Fruit fly (Drosophila melanogaster) whole organism, embryonic: ENCODE data around the gene CG32246.

Experiments
- Aef1 ChIP-seq: fragments of 200-800 bp; sonication (Bioruptor generic); IDR thresholded peaks from 3 replicates; pipeline ENCODE4 v1.3.6; 2022; ENCODE audit warnings: missing biosample characterization, missing genetic modification characterization
- CG10274 ChIP-seq: fragments of 200-800 bp; sonication (Bioruptor generic); optimal IDR thresholded peaks from 3 replicates; lab custom pipeline; 2017; ENCODE audit warnings: missing biosample characterization, mild to moderate bottlenecking, missing genetic modification characterization
- CG11560 ChIP-seq: fragments of 200-800 bp; sonication (Bioruptor generic); IDR thresholded peaks from 3 replicates; pipeline ENCODE4 v1.3.6; 2022; ENCODE audit warnings: missing biosample characterization, missing genetic modification characterization
- CG11696 ChIP-seq: fragments of 200-800 bp; sonication (Bioruptor generic); IDR thresholded peaks from 2 replicates; pipeline ENCODE4 v1.3.6; 2022; ENCODE audit warnings: missing biosample characterization, missing genetic modification characterization
- CG12104 ChIP-seq: fragments of 200-800 bp; sonication (Bioruptor generic); optimal IDR thresholded peaks from 3 replicates; lab custom pipeline; 2016; ENCODE audit warnings: missing biosample characterization, missing genetic modification characterization
- CG12219 ChIP-seq: fragments of 200-800 bp; sonication (Bioruptor generic); optimal IDR thresholded peaks from 3 replicates; lab custom pipeline; 2018; ENCODE audit warnings: missing biosample characterization, mild to moderate bottlenecking, missing genetic modification characterization
- CG15479 ChIP-seq: fragments of 200-800 bp; sonication (Bioruptor generic); optimal IDR thresholded peaks from 3 replicates; lab custom pipeline; 2019; ENCODE audit warnings: missing biosample characterization, mild to moderate bottlenecking, missing genetic modification characterization, moderate library complexity
- CG18619 ChIP-seq: fragments of 200-800 bp; sonication (Bioruptor generic); optimal IDR thresholded peaks from 3 replicates; lab custom pipeline; 2017; ENCODE audit warnings: missing biosample characterization, mild to moderate bottlenecking, missing genetic modification characterization
- CG30020 ChIP-seq: fragments of 200-800 bp; optimal IDR thresholded peaks from 2 replicates; lab custom pipeline; 2019; ENCODE audit warnings: missing biosample characterization, mild to moderate bottlenecking, missing genetic modification characterization, moderate library complexity
- CG30403 ChIP-seq: fragments of 200-800 bp; sonication (Bioruptor generic); optimal IDR thresholded peaks from 3 replicates; lab custom pipeline; 2016; ENCODE audit warnings: missing biosample characterization, missing genetic modification characterization
- CG3281 ChIP-seq: fragments of 200-800 bp; sonication (Bioruptor generic); optimal IDR thresholded peaks from 3 replicates; lab custom pipeline; 2017; ENCODE audit warnings: missing biosample characterization, mild to moderate bottlenecking, missing genetic modification characterization
- CG33557 ChIP-seq: fragments of 200-800 bp; sonication (Bioruptor generic); optimal IDR thresholded peaks from 2 replicates; lab custom pipeline; 2019; ENCODE audit warnings: missing biosample characterization, mild to moderate bottlenecking, missing genetic modification characterization, moderate library complexity
- CG43689 ChIP-seq: fragments of 200-800 bp; sonication (Bioruptor generic); IDR thresholded peaks from 2 replicates; pipeline ENCODE4 v1.3.6; 2022; ENCODE audit warnings: missing biosample characterization, missing genetic modification characterization
- CG8089 ChIP-seq: fragments of 200-800 bp; sonication (Bioruptor generic); optimal IDR thresholded peaks from 3 replicates; lab custom pipeline; 2016; ENCODE audit warnings: missing biosample characterization, missing genetic modification characterization
- CG9797 ChIP-seq: fragments of 200-800 bp; sonication (Bioruptor generic); optimal IDR thresholded peaks from 3 replicates; lab custom pipeline; 2018; ENCODE audit warnings: missing biosample characterization, mild to moderate bottlenecking, missing genetic modification characterization
- Eip74EF ChIP-seq, 2 experiments: fragments of 200-800 bp in 1 of 2; fragments of >200 bp in 1 of 2; sonication (Bioruptor generic) in 1 of 2; optimal IDR thresholded peaks; 2 replicates each; lab custom pipeline; 2017 to 2019; ENCODE audit warnings: missing biosample characterization in 2 of 2, missing genetic modification characterization in 2 of 2, mild to moderate bottlenecking in 1 of 2, moderate library complexity in 1 of 2
- Ets65A ChIP-seq: fragments of 200-800 bp; sonication (Bioruptor generic); peaks from one replicate; lab custom pipeline; 2016; ENCODE audit warnings: missing biosample characterization, missing genetic modification characterization
- H15 ChIP-seq: fragments of 200-800 bp; sonication (Bioruptor generic); IDR thresholded peaks from 3 replicates; pipeline ENCODE4 v1.3.6; 2022; ENCODE audit warnings: missing biosample characterization, missing genetic modification characterization
- HHEX ChIP-seq: fragments of 200-800 bp; sonication (Bioruptor generic); optimal IDR thresholded peaks from 3 replicates; lab custom pipeline; 2017; ENCODE audit warnings: missing biosample characterization, mild to moderate bottlenecking, missing genetic modification characterization, missing genetic modification reagents
- HLHmδ ChIP-seq: fragments of 200-800 bp; sonication (Bioruptor generic); optimal IDR thresholded peaks from 2 replicates; lab custom pipeline; 2018; ENCODE audit warnings: missing biosample characterization, mild to moderate bottlenecking, missing genetic modification characterization, moderate library complexity
- Hr51 ChIP-seq, 2 experiments: fragments of 200-800 bp; sonication (Bioruptor generic); optimal IDR thresholded peaks; 2 replicates in 1 of 2; 3 replicates in 1 of 2; lab custom pipeline; 2016 to 2018; ENCODE audit warnings: missing biosample characterization in 2 of 2, missing genetic modification characterization in 2 of 2, mild to moderate bottlenecking in 1 of 2, moderate library complexity in 1 of 2
- Kr ChIP-seq: fragments of 200-800 bp; sonication (Bioruptor generic); optimal IDR thresholded peaks from 2 replicates; lab custom pipeline; 2017; ENCODE audit warnings: missing biosample characterization, mild to moderate bottlenecking, missing genetic modification characterization
- Lpt ChIP-seq: fragments of >200 bp; optimal IDR thresholded peaks from 2 replicates; lab custom pipeline; 2018; ENCODE audit warnings: missing biosample characterization, missing genetic modification characterization
- Max ChIP-seq: fragments of 200-800 bp; sonication (Bioruptor generic); optimal IDR thresholded peaks from 2 replicates; lab custom pipeline; 2016; ENCODE audit warnings: missing biosample characterization, mild to moderate bottlenecking, missing genetic modification characterization
- Meics ChIP-seq: fragments of 200-800 bp; sonication (Bioruptor generic); optimal IDR thresholded peaks from 2 replicates; lab custom pipeline; 2017; ENCODE audit warnings: missing biosample characterization, mild to moderate bottlenecking, missing genetic modification characterization
- Oaz ChIP-seq: fragments of 200-800 bp; sonication (Bioruptor generic); IDR thresholded peaks from 2 replicates; pipeline ENCODE4 v1.3.6; 2022; ENCODE audit warnings: missing biosample characterization, missing genetic modification characterization
- Rfx ChIP-seq: fragments of 200-800 bp; sonication (Bioruptor generic); IDR thresholded peaks from 2 replicates; pipeline ENCODE4 v1.3.6; 2022; ENCODE audit warnings: missing biosample characterization, missing genetic modification characterization
- Scr ChIP-seq: fragments of 200-800 bp; sonication (Bioruptor generic); IDR thresholded peaks from 2 replicates; pipeline ENCODE4 v1.3.6; 2022; ENCODE audit warnings: missing biosample characterization, missing genetic modification characterization; ENCODE audit not compliant: partially characterized antibody
- Stat92E ChIP-seq, 3 experiments: fragments of >200 bp in 2 of 3; fragments of 200-800 bp in 1 of 3; sonication (Bioruptor generic) in 1 of 3; optimal IDR thresholded peaks; 2 replicates each; lab custom pipeline; 2017 to 2019; ENCODE audit warnings: missing biosample characterization in 3 of 3, missing genetic modification characterization in 3 of 3, mild to moderate bottlenecking in 1 of 3, moderate library complexity in 1 of 3
- Tbp ChIP-seq: fragments of >200 bp; optimal IDR thresholded peaks from 2 replicates; lab custom pipeline; 2018; ENCODE audit warnings: missing biosample characterization, missing genetic modification characterization
- Usf ChIP-seq: fragments of 200-800 bp; sonication (Bioruptor generic); optimal IDR thresholded peaks from 2 replicates; lab custom pipeline; 2017; ENCODE audit warnings: missing genotype, missing biosample characterization, missing genetic modification characterization
- YL-1 ChIP-seq: fragments of 200-800 bp; sonication (Bioruptor generic); optimal IDR thresholded peaks from 3 replicates; lab custom pipeline; 2017; ENCODE audit warnings: missing biosample characterization, mild to moderate bottlenecking, missing genetic modification characterization
- croc ChIP-seq: fragments of 200-800 bp; sonication (Bioruptor generic); conservative IDR thresholded peaks from 3 replicates; pipeline ENCODE4 v1.3.6; 2022; ENCODE audit warnings: missing biosample characterization, missing genetic modification characterization
- dysf ChIP-seq: fragments of 200-800 bp; sonication (Bioruptor generic); IDR thresholded peaks from 3 replicates; pipeline ENCODE4 v1.3.6; 2022; ENCODE audit warnings: missing biosample characterization, missing genetic modification characterization
- eve ChIP-seq, 2 experiments: fragments of >200 bp; optimal IDR thresholded peaks; 2 replicates each; lab custom pipeline; 2017; ENCODE audit warnings: missing biosample characterization in 2 of 2, missing genetic modification characterization in 2 of 2
- hth ChIP-seq: fragments of >200 bp; optimal IDR thresholded peaks from 2 replicates; lab custom pipeline; 2017; ENCODE audit warnings: inconsistent platforms
- ind ChIP-seq: fragments of 200-800 bp; sonication (Bioruptor generic); optimal IDR thresholded peaks from 3 replicates; lab custom pipeline; 2016; ENCODE audit warnings: missing biosample characterization, missing genetic modification characterization
- luna ChIP-seq: fragments of 200-800 bp; sonication (Bioruptor generic); optimal IDR thresholded peaks from 2 replicates; lab custom pipeline; 2016; ENCODE audit warnings: missing biosample characterization, missing genetic modification characterization
- nerfin-2 ChIP-seq: fragments of 200-800 bp; sonication (Bioruptor generic); IDR thresholded peaks from 2 replicates; pipeline ENCODE4 v1.3.6; 2022; ENCODE audit warnings: missing biosample characterization, missing genetic modification characterization; ENCODE audit not compliant: partially characterized antibody
- org-1 ChIP-seq: fragments of 200-800 bp; sonication (Bioruptor generic); optimal IDR thresholded peaks from 2 replicates; lab custom pipeline; 2017; ENCODE audit warnings: missing biosample characterization, missing genetic modification characterization
- prd ChIP-seq, 3 experiments: fragments of >200 bp in 2 of 3; fragments of 200-800 bp in 1 of 3; sonication (Bioruptor generic) in 1 of 3; optimal IDR thresholded peaks in 2 of 3; IDR thresholded peaks in 1 of 3; 2 replicates in 2 of 3; 3 replicates in 1 of 3; pipeline versions ENCODE4 v1.3.6 to Lab custom; 2017 to 2022; ENCODE audit warnings: missing biosample characterization in 1 of 3, missing genetic modification characterization in 1 of 3
- ro ChIP-seq: fragments of 200-800 bp; sonication (Bioruptor generic); IDR thresholded peaks from 2 replicates; pipeline ENCODE4 v1.3.6; 2022; ENCODE audit warnings: missing biosample characterization, missing genetic modification characterization
- row ChIP-seq: fragments of 200-800 bp; sonication (Bioruptor generic); IDR thresholded peaks from 3 replicates; pipeline ENCODE4 v1.3.6; 2022; ENCODE audit warnings: missing biosample characterization, missing genetic modification characterization
- scrt ChIP-seq: fragments of 200-800 bp; sonication (Bioruptor generic); optimal IDR thresholded peaks from 2 replicates; lab custom pipeline; 2018; ENCODE audit warnings: missing biosample characterization, mild to moderate bottlenecking, missing genetic modification characterization, moderate library complexity
- shn ChIP-seq: fragments of 200-800 bp; sonication (Bioruptor generic); optimal IDR thresholded peaks from 3 replicates; lab custom pipeline; 2016; ENCODE audit warnings: missing biosample characterization, missing genetic modification characterization
- slou ChIP-seq: fragments of 200-800 bp; sonication (Bioruptor generic); optimal IDR thresholded peaks from 3 replicates; lab custom pipeline; 2016; ENCODE audit warnings: missing biosample characterization, missing genetic modification characterization
- tna ChIP-seq: fragments of 200-800 bp; sonication (Bioruptor generic); IDR thresholded peaks from 2 replicates; pipeline ENCODE4 v1.3.6; 2022; ENCODE audit warnings: missing biosample characterization, missing genetic modification characterization; ENCODE audit not compliant: partially characterized antibody
- trem ChIP-seq: fragments of 200-800 bp; optimal IDR thresholded peaks from 3 replicates; lab custom pipeline; 2019; ENCODE audit warnings: missing biosample characterization, mild to moderate bottlenecking, missing genetic modification characterization, moderate library complexity
- ttk ChIP-seq: fragments of 200-800 bp; sonication (Bioruptor generic); IDR thresholded peaks from 2 replicates; pipeline ENCODE4 v2.1.2; 2022; ENCODE audit warnings: missing biosample characterization, missing genetic modification characterization
- z ChIP-seq: fragments of 200-800 bp; sonication (Bioruptor generic); IDR thresholded peaks from 3 replicates; pipeline ENCODE4 v1.3.6; 2022; ENCODE audit warnings: missing biosample characterization, missing genetic modification characterization

The CG32246 gene

dm6 chr3L:4611311-4611710 lies 9.7 kb upstream of the CG32246 start (continued):
- TF ChIP-seq CG33557 (GFP tag; lab: Kevin White, UChicago) (peak; percentile 31), CG3281 (GFP tag; lab: Kevin White, UChicago) (peak; percentile 3), HLHmδ (GFP tag; lab: Kevin White, UChicago) (no peak), ind (GFP tag; lab: Kevin White, UChicago) (peak; percentile 63), H15 (GFP tag; lab: Robert Waterston, UW) (peak; percentile 79), Max (GFP tag; lab: Kevin White, UChicago) (peak; percentile 59), scrt (GFP tag; lab: Kevin White, UChicago) (no peak), eve (GFP tag; optimal IDR thresholded peaks at IDR 0.05; lab: Kevin White, UChicago) (peak in 1 of 2 experiments; percentile 34), Usf (GFP tag; lab: Kevin White, UChicago) (peak; percentile 20), Stat92E (GFP tag; optimal IDR thresholded peaks at IDR 0.05; lab: Kevin White, UChicago) (peak in 1 of 3 experiments; percentile 42), slou (no peak), HHEX (GFP tag; lab: Kevin White, UChicago) (peak; percentile 63), CG11560 (tag; lab: Robert Waterston, UW) (0 out of 3 replicates have a peak, but pooled peaks have one; percentile 46), z (GFP tag; lab: Robert Waterston, UW) (0 out of 3 replicates have a peak, but pooled peaks have one; percentile 35), CG8089 (GFP tag; lab: Kevin White, UChicago) (peak; percentile 64), CG30403 (GFP tag; lab: Kevin White, UChicago) (peak; percentile 62), Rfx (GFP tag; lab: Robert Waterston, UW) (peak; percentile 49; the same call in 1 of the 2 replicates), croc (GFP tag; lab: Robert Waterston, UW) (peak; percentile 68), CG10274 (no peak), tna (GFP tag; lab: Robert Waterston, UW) (no peak), CG15479 (no peak), Tbp (GFP tag; lab: Kevin White, UChicago) (no peak), nerfin-2 (GFP tag; lab: Robert Waterston, UW) (no peak), Meics (GFP tag; lab: Kevin White, UChicago) (peak; percentile 29), YL-1 (GFP tag; lab: Kevin White, UChicago) (no peak), org-1 (GFP tag; lab: Kevin White, UChicago) (peak; percentile 67), Hr51 (GFP tag; optimal IDR thresholded peaks at IDR 0.05; lab: Kevin White, UChicago) (peak in 1 of 2 experiments; percentile 48), hth (lab: Kevin White, UChicago) (no peak), CG12104 (GFP tag; lab: Kevin White, UChicago) (peak; percentile 12), Ets65A (peak; percentile 96), dysf (peak; percentile 79), CG18619 (GFP tag; lab: Kevin White, UChicago) (peak; percentile 43), CG43689 (GFP tag; lab: Robert Waterston, UW) (peak; percentile 25; the same call in 1 of the 2 replicates), luna (GFP tag; lab: Kevin White, UChicago) (no peak), CG11696 (GFP tag; lab: Robert Waterston, UW) (peak; percentile 96), prd (optimal IDR thresholded peaks at IDR 0.05; lab: Kevin White, UChicago) (no peak), prd (GFP tag; IDR thresholded peaks at IDR 0.05; lab: Robert Waterston, UW) (peak; percentile 89), ttk (GFP tag; lab: Robert Waterston, UW) (peak; percentile 85), shn (GFP tag; lab: Kevin White, UChicago) (peak; percentile 12), Aef1 (GFP tag; lab: Robert Waterston, UW) (peak; percentile 59; the same call in 2 of the 3 replicates), CG9797 (GFP tag; lab: Kevin White, UChicago) (no peak), CG30020 (tag; lab: Kevin White, UChicago) (no peak), CG12219 (GFP tag; lab: Kevin White, UChicago) (peak; percentile 62), Scr (no peak), trem (peak; percentile 48), Oaz (no peak), ro (no peak), row (GFP tag; lab: Robert Waterston, UW) (peak; percentile 78), Lpt (GFP tag; lab: Kevin White, UChicago) (no peak), Kr (GFP tag; lab: Kevin White, UChicago) (no peak), Eip74EF (GFP tag; optimal IDR thresholded peaks at IDR 0.05; lab: Kevin White, UChicago) (peak in 1 of 2 experiments; percentile 51)
